Fruit fly (Drosophila melanogaster) whole organism, embryonic: ENCODE results near the gene CG4004.

Source experiments
- ATbp ChIP-seq: fragments of 200-800 bp; sonication (Bioruptor generic); optimal IDR thresholded peaks from 2 replicates; lab custom pipeline; 2017; ENCODE audit warnings: missing biosample characterization, mild to moderate bottlenecking, missing genetic modification characterization, missing genetic modification reagents
- Adf1 ChIP-seq: fragments of 200-800 bp; sonication (Bioruptor generic); IDR thresholded peaks from 2 replicates; pipeline ENCODE4 v1.3.6; 2022; ENCODE audit warnings: missing biosample characterization, missing genetic modification characterization
- Atf6 ChIP-seq: fragments of 200-800 bp; sonication (Bioruptor generic); IDR thresholded peaks from 2 replicates; pipeline ENCODE4 v1.3.6; 2022; ENCODE audit warnings: missing biosample characterization, missing genetic modification characterization
- B-H1 ChIP-seq: fragments of 200-800 bp; sonication (Bioruptor generic); IDR thresholded peaks from 3 replicates; pipeline ENCODE4 v1.3.6; 2022; ENCODE audit warnings: missing biosample characterization, missing genetic modification characterization
- CG1024 ChIP-seq: fragments of 200-800 bp; sonication (Bioruptor generic); IDR thresholded peaks from 2 replicates; pipeline ENCODE4 v1.3.6; 2022; ENCODE audit warnings: missing biosample characterization, missing genetic modification characterization
- CG10462 ChIP-seq: fragments of 200-800 bp; sonication (Bioruptor generic); optimal IDR thresholded peaks from 2 replicates; lab custom pipeline; 2016; ENCODE audit warnings: missing biosample characterization, missing genetic modification characterization
- CG12942 ChIP-seq: fragments of 200-800 bp; sonication (Bioruptor generic); optimal IDR thresholded peaks from 3 replicates; lab custom pipeline; 2016; ENCODE audit warnings: missing biosample characterization, missing genetic modification characterization
- CG14050 ChIP-seq: fragments of 200-800 bp; sonication (Bioruptor generic); IDR thresholded peaks from 3 replicates; pipeline ENCODE4 v1.3.6; 2022; ENCODE audit warnings: missing biosample characterization, missing genetic modification characterization
- CG14860 ChIP-seq: fragments of 200-800 bp; sonication (Bioruptor generic); IDR thresholded peaks from 3 replicates; pipeline ENCODE4 v1.3.6; 2022; ENCODE audit warnings: missing biosample characterization, missing genetic modification characterization; ENCODE audit not compliant: partially characterized antibody
- CG15011 ChIP-seq: fragments of 200-800 bp; sonication (Bioruptor generic); optimal IDR thresholded peaks from 3 replicates; lab custom pipeline; 2018; ENCODE audit warnings: missing biosample characterization, mild to moderate bottlenecking, missing genetic modification characterization
- CG15269 ChIP-seq: fragments of 200-800 bp; sonication (Bioruptor generic); optimal IDR thresholded peaks from 2 replicates; lab custom pipeline; 2018; ENCODE audit warnings: missing biosample characterization, mild to moderate bottlenecking, missing genetic modification characterization, moderate library complexity
- CG17385 ChIP-seq: fragments of 200-800 bp; sonication (Bioruptor generic); optimal IDR thresholded peaks from 3 replicates; lab custom pipeline; 2018; ENCODE audit warnings: missing biosample characterization, mild to moderate bottlenecking, missing genetic modification characterization
- CG17829 ChIP-seq: fragments of 200-800 bp; optimal IDR thresholded peaks from 2 replicates; lab custom pipeline; 2019; ENCODE audit warnings: missing biosample characterization, mild to moderate bottlenecking, missing genetic modification characterization, moderate library complexity
- CG3065 ChIP-seq: fragments of 200-800 bp; sonication (Bioruptor generic); optimal IDR thresholded peaks from 2 replicates; lab custom pipeline; 2016; ENCODE audit warnings: missing biosample characterization, missing genetic modification characterization
- CG3726 ChIP-seq: fragments of 200-800 bp; sonication (Bioruptor generic); IDR thresholded peaks from 3 replicates; pipeline ENCODE4, ENCODE4 v1.3.6; 2022; ENCODE audit warnings: missing biosample characterization, missing genetic modification characterization
- CG3838 ChIP-seq: fragments of 200-800 bp; sonication (Bioruptor generic); optimal IDR thresholded peaks from 3 replicates; lab custom pipeline; 2016; ENCODE audit warnings: missing biosample characterization, missing genetic modification characterization
- CG3995 ChIP-seq: fragments of 200-800 bp; sonication (Bioruptor generic); optimal IDR thresholded peaks from 3 replicates; lab custom pipeline; 2016; ENCODE audit warnings: missing biosample characterization, missing genetic modification characterization
- CG7745 ChIP-seq: fragments of 200-800 bp; sonication (Bioruptor generic); optimal IDR thresholded peaks from 2 replicates; lab custom pipeline; 2018; ENCODE audit warnings: missing biosample characterization, mild to moderate bottlenecking, missing genetic modification characterization, moderate library complexity
- Chrac-16 ChIP-seq: fragments of 200-800 bp; sonication (Bioruptor generic); optimal IDR thresholded peaks from 3 replicates; lab custom pipeline; 2016; ENCODE audit warnings: missing biosample characterization, missing genetic modification characterization
- D19A ChIP-seq: fragments of 200-800 bp; optimal IDR thresholded peaks from 3 replicates; lab custom pipeline; 2019; ENCODE audit warnings: missing biosample characterization, mild to moderate bottlenecking, missing genetic modification characterization, moderate library complexity
- D19B ChIP-seq: fragments of 200-800 bp; sonication (Bioruptor generic); optimal IDR thresholded peaks from 2 replicates; lab custom pipeline; 2017; ENCODE audit warnings: missing biosample characterization, mild to moderate bottlenecking, missing genetic modification characterization
- Dad ChIP-seq: fragments of 200-800 bp; sonication (Bioruptor generic); optimal IDR thresholded peaks from 3 replicates; lab custom pipeline; 2016; ENCODE audit warnings: missing biosample characterization, missing genetic modification characterization
- Dbx ChIP-seq: fragments of 200-800 bp; sonication (Bioruptor generic); IDR thresholded peaks from 3 replicates; pipeline ENCODE4 v1.3.6; 2022; ENCODE audit warnings: missing biosample characterization, missing genetic modification characterization
- Dip3 ChIP-seq: fragments of 200-800 bp; sonication (Bioruptor generic); optimal IDR thresholded peaks from 3 replicates; lab custom pipeline; 2016; ENCODE audit warnings: missing biosample characterization, missing genetic modification characterization
- E2f2 ChIP-seq: fragments of 200-800 bp; sonication (Bioruptor generic); IDR thresholded peaks from 2 replicates; pipeline ENCODE4 v1.3.6; 2022; ENCODE audit warnings: missing biosample characterization, missing genetic modification characterization
- ERR ChIP-seq: fragments of 200-800 bp; sonication (Bioruptor generic); optimal IDR thresholded peaks from 2 replicates; lab custom pipeline; 2016; ENCODE audit warnings: missing biosample characterization, missing genetic modification characterization
- HLHmδ ChIP-seq: fragments of 200-800 bp; sonication (Bioruptor generic); optimal IDR thresholded peaks from 2 replicates; lab custom pipeline; 2018; ENCODE audit warnings: missing biosample characterization, mild to moderate bottlenecking, missing genetic modification characterization, moderate library complexity
- Kr ChIP-seq: fragments of 200-800 bp; sonication (Bioruptor generic); optimal IDR thresholded peaks from 2 replicates; lab custom pipeline; 2017; ENCODE audit warnings: missing biosample characterization, mild to moderate bottlenecking, missing genetic modification characterization
- Mad ChIP-seq: fragments of 200-800 bp; sonication (Bioruptor generic); optimal IDR thresholded peaks from 2 replicates; lab custom pipeline; 2016; ENCODE audit warnings: missing biosample characterization, missing genetic modification characterization
- PHDP ChIP-seq: fragments of 200-800 bp; sonication (Bioruptor generic); optimal IDR thresholded peaks from 3 replicates; lab custom pipeline; 2018; ENCODE audit warnings: missing biosample characterization, mild to moderate bottlenecking, missing genetic modification characterization, moderate library complexity
- Rx ChIP-seq: fragments of 200-800 bp; sonication (Bioruptor generic); IDR thresholded peaks from 2 replicates; pipeline ENCODE4 v1.3.6; 2022; ENCODE audit warnings: missing biosample characterization, missing genetic modification characterization
- Six4 ChIP-seq: fragments of 200-800 bp; sonication (Bioruptor generic); optimal IDR thresholded peaks from 2 replicates; lab custom pipeline; 2016; ENCODE audit warnings: missing biosample characterization, missing genetic modification characterization
- Taf1 ChIP-seq: fragments of 200-800 bp; sonication (Bioruptor generic); IDR thresholded peaks from 2 replicates; pipeline ENCODE4 v1.3.6; 2022; ENCODE audit warnings: missing biosample characterization, missing genetic modification characterization
- amos ChIP-seq: fragments of 200-800 bp; sonication (Bioruptor generic); IDR thresholded peaks from 2 replicates; pipeline ENCODE4 v1.3.6; 2022; ENCODE audit warnings: missing biosample characterization, missing genetic modification characterization; ENCODE audit not compliant: partially characterized antibody
- cato ChIP-seq: fragments of 200-800 bp; sonication (Bioruptor generic); optimal IDR thresholded peaks from 2 replicates; lab custom pipeline; 2016; ENCODE audit warnings: missing biosample characterization, missing genetic modification characterization, borderline replicate concordance
- chinmo ChIP-seq: fragments of 200-800 bp; sonication (Bioruptor generic); IDR thresholded peaks from 4 replicates; pipeline ENCODE4 v1.3.6; 2022; ENCODE audit warnings: missing biosample characterization, missing genetic modification characterization; ENCODE audit not compliant: partially characterized antibody
- dan ChIP-seq: fragments of 200-800 bp; sonication (Bioruptor generic); IDR thresholded peaks from 2 replicates; pipeline ENCODE4 v1.3.6; 2022; ENCODE audit warnings: missing biosample characterization, missing genetic modification characterization
- dpn ChIP-seq, 2 experiments: fragments of 200-800 bp; sonication (Bioruptor generic); optimal IDR thresholded peaks; 3 replicates each; lab custom pipeline; 2016; ENCODE audit warnings: missing biosample characterization in 2 of 2, missing genetic modification characterization in 2 of 2
- gfzf ChIP-seq: fragments of 200-800 bp; sonication (Bioruptor generic); optimal IDR thresholded peaks from 2 replicates; lab custom pipeline; 2016; ENCODE audit warnings: missing biosample characterization, mild to moderate bottlenecking, missing genetic modification characterization, moderate library complexity
- kay ChIP-seq: fragments of 200-800 bp; sonication (Bioruptor generic); optimal IDR thresholded peaks from 2 replicates; lab custom pipeline; 2016; ENCODE audit warnings: missing biosample characterization, missing genetic modification characterization
- klu ChIP-seq: fragments of 200-800 bp; sonication (Bioruptor generic); IDR thresholded peaks from 2 replicates; pipeline ENCODE4 v1.3.6; 2022; ENCODE audit warnings: missing biosample characterization, missing genetic modification characterization
- kni ChIP-seq: fragments of 200-800 bp; sonication (Bioruptor generic); optimal IDR thresholded peaks from 3 replicates; lab custom pipeline; 2017; ENCODE audit warnings: mild to moderate bottlenecking, missing biosample characterization, missing genetic modification reagents, missing genetic modification characterization
- nmo ChIP-seq: fragments of 200-800 bp; sonication (Bioruptor generic); optimal IDR thresholded peaks from 2 replicates; lab custom pipeline; 2018; ENCODE audit warnings: missing biosample characterization, mild to moderate bottlenecking, missing genetic modification characterization, moderate library complexity
- p53 ChIP-seq: fragments of 200-800 bp; sonication (Bioruptor generic); optimal IDR thresholded peaks from 2 replicates; lab custom pipeline; 2016; ENCODE audit warnings: missing biosample characterization, missing genetic modification characterization
- psq ChIP-seq: fragments of 200-800 bp; sonication (Bioruptor generic); optimal IDR thresholded peaks from 2 replicates; lab custom pipeline; 2017; ENCODE audit warnings: missing biosample characterization, missing genetic modification characterization
- pzg ChIP-seq: fragments of 200-800 bp; sonication (Bioruptor generic); optimal IDR thresholded peaks from 3 replicates; lab custom pipeline; 2018; ENCODE audit warnings: missing biosample characterization, mild to moderate bottlenecking, missing genetic modification characterization, moderate library complexity
- row ChIP-seq: fragments of 200-800 bp; sonication (Bioruptor generic); IDR thresholded peaks from 3 replicates; pipeline ENCODE4 v1.3.6; 2022; ENCODE audit warnings: missing biosample characterization, missing genetic modification characterization
- schlank ChIP-seq: fragments of 200-800 bp; sonication (Bioruptor generic); optimal IDR thresholded peaks from 2 replicates; lab custom pipeline; 2018; ENCODE audit warnings: missing biosample characterization, mild to moderate bottlenecking, missing genetic modification characterization
- tgo ChIP-seq: fragments of 200-800 bp; sonication (Bioruptor generic); IDR thresholded peaks from 3 replicates; pipeline ENCODE4 v1.3.6; 2022; ENCODE audit warnings: missing biosample characterization, missing genetic modification characterization
- vvl ChIP-seq: fragments of 200-800 bp; sonication (Bioruptor generic); IDR thresholded peaks from 2 replicates; pipeline ENCODE4 v1.3.6; 2022; ENCODE audit warnings: missing biosample characterization, missing genetic modification characterization
- zfh2 ChIP-seq: fragments of 200-800 bp; sonication (Bioruptor generic); optimal IDR thresholded peaks from 2 replicates; lab custom pipeline; 2016; ENCODE audit warnings: missing biosample characterization, missing genetic modification characterization

CG4004 gene

DNA sequence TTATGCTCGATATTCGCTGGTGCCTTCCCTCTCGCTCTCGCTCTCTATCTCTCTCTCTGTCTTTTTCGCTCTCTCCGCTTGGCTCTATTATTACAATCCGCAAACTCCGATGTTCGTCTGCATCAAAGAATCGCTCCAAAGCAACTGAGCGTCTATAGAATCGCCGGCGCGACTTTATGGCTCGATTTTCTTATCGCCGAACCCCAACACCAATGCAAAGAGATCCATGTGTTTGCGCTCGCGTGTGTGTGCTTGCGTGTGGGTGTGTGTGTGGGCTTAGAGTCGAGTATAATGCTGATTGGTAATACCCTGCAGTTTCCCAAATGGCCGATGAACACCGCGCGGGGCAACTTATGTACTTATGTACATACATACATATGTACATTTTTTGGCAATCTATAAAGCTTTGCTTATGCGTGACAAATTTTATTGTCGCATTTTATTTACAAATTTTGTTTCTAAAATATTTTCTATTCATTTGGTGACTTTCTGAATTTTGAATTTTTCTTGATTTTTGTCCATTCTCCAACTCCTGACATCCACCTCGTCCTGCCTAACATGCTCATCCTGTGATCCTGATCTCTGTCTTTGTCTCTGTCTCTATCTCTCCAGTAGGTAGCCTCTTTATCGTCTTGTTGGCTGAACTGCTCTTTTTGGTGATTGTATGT, 16.6 kb downstream of the CG4004 start, which contains the start of gene Paics (continued):
- TF ChIP-seq CG17829 (tag; lab: Kevin White, UChicago) (no peak), Chrac-16 (GFP tag; lab: Kevin White, UChicago) (no peak), schlank (tag; lab: Kevin White, UChicago) (no peak), p53 (no peak), CG3065 (GFP tag; lab: Kevin White, UChicago) (no peak), Kr (GFP tag; lab: Kevin White, UChicago) (no peak), tgo (no peak), Six4 (GFP tag; lab: Kevin White, UChicago) (no peak), HLHmδ (GFP tag; lab: Kevin White, UChicago) (no peak), gfzf (GFP tag; lab: Kevin White, UChicago) (no peak), CG14050 (no peak), B-H1 (GFP tag; lab: Robert Waterston, UW) (no peak), Atf6 (0 out of 2 replicates have a peak, but pooled peaks have one; percentile 27), vvl (GFP tag; lab: Robert Waterston, UW) (0 out of 2 replicates have a peak, but pooled peaks have one; percentile 41), CG12942 (no peak), psq (peak; percentile 2), CG3726 (GFP tag; lab: Robert Waterston, UW) (no peak), CG15011 (GFP tag; lab: Kevin White, UChicago) (no peak), klu (GFP tag; lab: Robert Waterston, UW) (no peak), CG17385 (GFP tag; lab: Kevin White, UChicago) (no peak), CG3995 (no peak), CG15269 (tag; lab: Kevin White, UChicago) (no peak), kni (GFP tag; lab: Kevin White, UChicago) (no peak), row (GFP tag; lab: Robert Waterston, UW) (peak; percentile 62), Dad (GFP tag; lab: Kevin White, UChicago) (no peak), amos (peak; percentile 36; the same call in 1 of the 2 replicates), D19A (tag; lab: Kevin White, UChicago) (peak; percentile 70), nmo (no peak), CG1024 (0 out of 2 replicates have a peak, but pooled peaks have one; percentile 14), Mad (GFP tag; lab: Kevin White, UChicago) (no peak), CG10462 (GFP tag; lab: Kevin White, UChicago) (no peak), chinmo (peak; percentile 93), D19B (GFP tag; lab: Kevin White, UChicago) (peak; percentile 24), dpn (GFP tag; optimal IDR thresholded peaks at IDR 0.05; lab: Kevin White, UChicago) (no peak), Adf1 (GFP tag; lab: Robert Waterston, UW) (peak; percentile 41; the same call in 1 of the 2 replicates), Dip3 (GFP tag; lab: Kevin White, UChicago) (no peak), Dbx (GFP tag; lab: Robert Waterston, UW) (peak; percentile 43; the same call in 2 of the 3 replicates), kay (GFP tag; lab: Kevin White, UChicago) (no peak), Taf1 (no peak), cato (GFP tag; lab: Kevin White, UChicago) (no peak), CG14860 (no peak), CG3838 (GFP tag; lab: Kevin White, UChicago) (no peak), dan (GFP tag; lab: Robert Waterston, UW) (no peak), ATbp (GFP tag; lab: Kevin White, UChicago) (no peak), PHDP (tag; lab: Kevin White, UChicago) (no peak), pzg (GFP tag; lab: Kevin White, UChicago) (no peak), Rx (GFP tag; lab: Robert Waterston, UW) (no peak), CG7745 (no peak), zfh2 (GFP tag; lab: Kevin White, UChicago) (no peak), ERR (no peak), E2f2 (no peak)
